Worm (Caenorhabditis elegans): ENCODE results near the gene lgc-37.

- no peak for TF ChIP-seq nhr-11 (tag; optimal IDR thresholded peaks at IDR 0.05)
- TF ChIP-seq ceh-22 (tag; optimal IDR thresholded peaks at IDR 0.05) = no peak
- TF ChIP-seq unc-55 (GFP tag; optimal IDR thresholded peaks at IDR 0.05) = no peak
- TF ChIP-seq ceh-19 (GFP tag; optimal IDR thresholded peaks at IDR 0.05) = no peak
Observed at ce11 chrIII:12813193-12813592, 28.2 kb downstream of the lgc-37 start, which contains the start of gene BE10.4.
